Fruit fly (Drosophila melanogaster): ENCODE results near the gene mura.

DNA sequence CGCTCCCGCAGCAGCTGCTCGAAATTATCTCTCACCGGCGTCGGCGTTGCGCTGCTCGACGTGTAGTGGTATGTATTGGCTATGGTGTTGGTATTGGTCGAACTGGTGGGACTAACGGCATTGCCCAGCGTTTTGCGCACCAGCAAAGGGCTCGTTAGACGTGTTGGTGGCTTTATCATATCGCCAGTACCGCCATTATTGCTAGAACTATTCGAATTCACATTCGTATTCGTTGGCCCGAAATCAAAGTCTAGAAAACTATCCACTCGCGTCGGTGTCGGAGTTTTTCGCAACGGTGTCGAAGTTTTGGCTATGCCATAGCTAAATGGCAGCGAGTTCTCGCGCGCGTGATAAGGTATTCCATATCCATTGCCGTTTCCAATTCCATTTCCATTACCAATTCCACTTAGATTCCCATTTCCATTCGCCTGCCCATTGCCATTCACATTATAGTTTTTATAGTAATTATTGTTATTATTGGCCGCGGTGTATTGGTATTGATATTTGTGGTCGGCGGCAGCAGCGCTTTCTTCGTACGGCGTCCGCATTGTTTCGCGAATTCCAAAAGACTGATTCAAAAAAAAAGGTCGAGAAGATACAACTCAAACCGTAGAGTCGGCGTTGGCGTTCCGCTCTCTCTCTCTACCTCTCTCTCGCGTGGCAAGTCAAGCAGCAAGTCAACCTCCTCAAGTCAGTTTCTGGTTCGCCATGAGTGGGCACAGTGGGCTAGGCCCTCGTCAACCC, 19.0 kb downstream of the mura start, which contains the start of gene by:
- TF ChIP-seq CG7045 (GFP tag; optimal IDR thresholded peaks at IDR 0.05) = no peak
- no peak for TF ChIP-seq CG5204 (GFP tag; optimal IDR thresholded peaks at IDR 0.05)
- TF ChIP-seq CG11617 (GFP tag; optimal IDR thresholded peaks at IDR 0.05) = no peak
- peak; percentile 64 for TF ChIP-seq ovo (GFP tag; optimal IDR thresholded peaks at IDR 0.05)
- TF ChIP-seq bab1 (GFP tag; optimal IDR thresholded peaks at IDR 0.05) = no peak
- no peak for TF ChIP-seq toe (GFP tag; optimal IDR thresholded peaks at IDR 0.05)

All from whole organism, adult.